Comparison of ENCODE assay signal across 3 fruit fly cellular contexts in genomic region chr2L:2872968-2873728, dm6.
TF ChIP-seq lines count a peak whose summit lies in the region.

No protein-coding gene starts in this region.

TF ChIP-seq in whole organism, embryonic, 481 proteins besides CTCF, POLR2A, EP300 and RAD21 (continued from another document and continues in another):
- peak; percentile 23 for TF ChIP-seq sd (tag; optimal IDR thresholded peaks at IDR 0.05; lab: Kevin White, UChicago)
- TF ChIP-seq Doc3 (GFP tag; IDR thresholded peaks at IDR 0.05; lab: Robert Waterston, UW; ENCODE audit: partially characterized antibody): no peak
- TF ChIP-seq PHDP (tag; optimal IDR thresholded peaks at IDR 0.05; lab: Kevin White, UChicago): no peak
- TF ChIP-seq CG6791 (GFP tag; IDR thresholded peaks at IDR 0.05; lab: Robert Waterston, UW; ENCODE audit: partially characterized antibody): no peak
- TF ChIP-seq dm (GFP tag; optimal IDR thresholded peaks at IDR 0.05; lab: Kevin White, UChicago): no peak
- TF ChIP-seq CG34224 (GFP tag; IDR thresholded peaks at IDR 0.05; lab: Robert Waterston, UW; ENCODE audit: partially characterized antibody): no peak
- no peak for TF ChIP-seq ab (GFP tag; optimal IDR thresholded peaks at IDR 0.05; lab: Kevin White, UChicago)
- no peak for TF ChIP-seq Atf-2 (GFP tag; optimal IDR thresholded peaks at IDR 0.05; lab: Kevin White, UChicago)
- TF ChIP-seq unpg (GFP tag; optimal IDR thresholded peaks at IDR 0.05; lab: Kevin White, UChicago): no peak
- TF ChIP-seq Max (GFP tag; optimal IDR thresholded peaks at IDR 0.05; lab: Kevin White, UChicago): no peak
- TF ChIP-seq CG8290 (GFP tag; optimal IDR thresholded peaks at IDR 0.05; lab: Kevin White, UChicago): no peak
- TF ChIP-seq CG8290 (tag; optimal IDR thresholded peaks at IDR 0.05; lab: Kevin White, UChicago): no peak
- TF ChIP-seq Atf3 (GFP tag; optimal IDR thresholded peaks at IDR 0.05; lab: Kevin White, UChicago): no peak
- no peak for TF ChIP-seq CG4617 (GFP tag; optimal IDR thresholded peaks at IDR 0.05; lab: Kevin White, UChicago; ENCODE audit: borderline replicate concordance)
- no peak for TF ChIP-seq pzg (GFP tag; optimal IDR thresholded peaks at IDR 0.05; lab: Kevin White, UChicago)
- no peak for TF ChIP-seq CG3726 (GFP tag; IDR thresholded peaks at IDR 0.05; lab: Robert Waterston, UW)
- TF ChIP-seq hkb (optimal IDR thresholded peaks at IDR 0.05; lab: Kevin White, UChicago): no peak
- peak; percentile 17; the same call in 1 of the 2 replicates for TF ChIP-seq hkb (GFP tag; IDR thresholded peaks at IDR 0.05; lab: Robert Waterston, UW)
- TF ChIP-seq chm (GFP tag; IDR thresholded peaks at IDR 0.05; lab: Robert Waterston, UW): 0 out of 2 replicates have a peak, but pooled peaks have one; percentile 29
- TF ChIP-seq CHES-1-like (GFP tag; optimal IDR thresholded peaks at IDR 0.05; lab: Kevin White, UChicago): peak; percentile 2
- TF ChIP-seq ems (GFP tag; optimal IDR thresholded peaks at IDR 0.05; lab: Kevin White, UChicago): no peak
- TF ChIP-seq eyg (GFP tag; optimal IDR thresholded peaks at IDR 0.05; lab: Kevin White, UChicago): no peak
- peak; percentile 41 for TF ChIP-seq CG15269 (tag; optimal IDR thresholded peaks at IDR 0.05; lab: Kevin White, UChicago)
- TF ChIP-seq abd-A (tag; optimal IDR thresholded peaks at IDR 0.05; lab: Kevin White, UChicago): no peak
- TF ChIP-seq da (GFP tag; optimal IDR thresholded peaks at IDR 0.05; lab: Kevin White, UChicago): no peak
- no peak for TF ChIP-seq hth (optimal IDR thresholded peaks at IDR 0.05; lab: Kevin White, UChicago)
- no peak for TF ChIP-seq pita (GFP tag; optimal IDR thresholded peaks at IDR 0.05; lab: Kevin White, UChicago)
- TF ChIP-seq CG10209 (GFP tag; optimal IDR thresholded peaks at IDR 0.05; lab: Kevin White, UChicago): no peak
- no peak for TF ChIP-seq CG15073 (GFP tag; optimal IDR thresholded peaks at IDR 0.05; lab: Kevin White, UChicago)
- TF ChIP-seq CG7963 (GFP tag; IDR thresholded peaks at IDR 0.05; lab: Robert Waterston, UW; ENCODE audit: partially characterized antibody): no peak
- no peak for TF ChIP-seq CG2129 (GFP tag; IDR thresholded peaks at IDR 0.05; lab: Robert Waterston, UW; ENCODE audit: partially characterized antibody)
- TF ChIP-seq YL-1 (GFP tag; optimal IDR thresholded peaks at IDR 0.05; lab: Kevin White, UChicago): no peak
- TF ChIP-seq ci (GFP tag; IDR thresholded peaks at IDR 0.05; lab: Robert Waterston, UW): peak; percentile 43; the same call in 2 of the 3 replicates
- no peak for TF ChIP-seq unc-4 (GFP tag; IDR thresholded peaks at IDR 0.05; lab: Robert Waterston, UW; ENCODE audit: partially characterized antibody)
- no peak for TF ChIP-seq bowl (GFP tag; IDR thresholded peaks at IDR 0.05; lab: Robert Waterston, UW)
- TF ChIP-seq usp (GFP tag; optimal IDR thresholded peaks at IDR 0.05; lab: Kevin White, UChicago): no peak
- TF ChIP-seq Oli (tag; optimal IDR thresholded peaks at IDR 0.05; lab: Kevin White, UChicago): peak; percentile 16
- no peak for TF ChIP-seq CG7745 (tag; optimal IDR thresholded peaks at IDR 0.05; lab: Kevin White, UChicago)
- no peak for TF ChIP-seq CG8388 (GFP tag; optimal IDR thresholded peaks at IDR 0.05; lab: Kevin White, UChicago)
- TF ChIP-seq sens (GFP tag; lab: Kevin White, UChicago): peak; percentile 85
- TF ChIP-seq CG31441 (GFP tag; IDR thresholded peaks at IDR 0.05; lab: Robert Waterston, UW): no peak
- TF ChIP-seq tgo (GFP tag; IDR thresholded peaks at IDR 0.05; lab: Robert Waterston, UW): no peak
- peak; percentile 46 for TF ChIP-seq lab (GFP tag; optimal IDR thresholded peaks at IDR 0.05; lab: Kevin White, UChicago)
- no peak for TF ChIP-seq Neu2 (GFP tag; optimal IDR thresholded peaks at IDR 0.05; lab: Kevin White, UChicago; ENCODE audit: borderline replicate concordance)

TF ChIP-seq in whole organism, prepupa, 60 proteins besides CTCF, POLR2A, EP300 and RAD21 (continued from another document):
- TF ChIP-seq Sox15 (GFP tag; optimal IDR thresholded peaks at IDR 0.05; lab: Kevin White, UChicago) (no peak), CG11294 (GFP tag; IDR thresholded peaks at IDR 0.05; lab: Robert Waterston, UW) (peak; percentile 47), salr (GFP tag; optimal IDR thresholded peaks at IDR 0.05; lab: Kevin White, UChicago) (peak in 1 of 2 experiments; percentile 31), ss (GFP tag; optimal IDR thresholded peaks at IDR 0.05; lab: Kevin White, UChicago) (peak in 1 of 2 experiments; percentile 34), CG8119 (GFP tag; IDR thresholded peaks at IDR 0.05; lab: Robert Waterston, UW) (peak; percentile 70; the same call in 2 of the 3 replicates), CG11762 (GFP tag; optimal IDR thresholded peaks at IDR 0.05; lab: Kevin White, UChicago; ENCODE audit: insufficient read depth) (peak; percentile 37), CG7368 (GFP tag; optimal IDR thresholded peaks at IDR 0.05; lab: Kevin White, UChicago) (peak; percentile 33), svp (GFP tag; lab: Kevin White, UChicago) (peak; percentile 84), vri (GFP tag; optimal IDR thresholded peaks at IDR 0.05; lab: Kevin White, UChicago) (peak; percentile 59), Met (GFP tag; optimal IDR thresholded peaks at IDR 0.05; lab: Kevin White, UChicago) (peak; percentile 53), cyc (GFP tag; optimal IDR thresholded peaks at IDR 0.05; lab: Kevin White, UChicago) (peak; percentile 8), CG15336 (GFP tag; IDR thresholded peaks at IDR 0.05; lab: Robert Waterston, UW) (peak; percentile 55), CG32006 (GFP tag; optimal IDR thresholded peaks at IDR 0.05; lab: Kevin White, UChicago) (peak; percentile 44), Sox14 (GFP tag; optimal IDR thresholded peaks at IDR 0.05; lab: Kevin White, UChicago) (peak; percentile 80), CG11902 (GFP tag; optimal IDR thresholded peaks at IDR 0.05; lab: Kevin White, UChicago) (no peak), fkh (GFP tag; optimal IDR thresholded peaks at IDR 0.05; lab: Kevin White, UChicago) (no peak), Eip78C (GFP tag; lab: Kevin White, UChicago) (peak; percentile 89), Ets96B (tag; optimal IDR thresholded peaks at IDR 0.05; lab: Kevin White, UChicago) (peak; percentile 16), dac (GFP tag; optimal IDR thresholded peaks at IDR 0.05; lab: Kevin White, UChicago) (peak; percentile 8), CG3032 (tag; optimal IDR thresholded peaks at IDR 0.05; lab: Kevin White, UChicago) (peak; percentile 28), CG10669 (GFP tag; optimal IDR thresholded peaks at IDR 0.05; lab: Kevin White, UChicago) (peak; percentile 38), CG6854 (GFP tag; optimal IDR thresholded peaks at IDR 0.05; lab: Kevin White, UChicago) (no peak), Ets21C (GFP tag; optimal IDR thresholded peaks at IDR 0.05; lab: Kevin White, UChicago) (peak; percentile 37), Lpt (GFP tag; optimal IDR thresholded peaks at IDR 0.05; lab: Kevin White, UChicago) (no peak), eg (GFP tag; IDR thresholded peaks at IDR 0.05; lab: Robert Waterston, UW) (peak; percentile 32; the same call in 1 of the 3 replicates), CG34406 (GFP tag; optimal IDR thresholded peaks at IDR 0.05; lab: Kevin White, UChicago) (peak; percentile 55), lz (GFP tag; optimal IDR thresholded peaks at IDR 0.05; lab: Kevin White, UChicago) (peak; percentile 61), net (GFP tag; optimal IDR thresholded peaks at IDR 0.05; lab: Kevin White, UChicago) (peak; percentile 58), fd59A (GFP tag; optimal IDR thresholded peaks at IDR 0.05; lab: Kevin White, UChicago) (peak; percentile 38), CG6808 (GFP tag; optimal IDR thresholded peaks at IDR 0.05; lab: Kevin White, UChicago) (peak; percentile 49), CG8319 (GFP tag; optimal IDR thresholded peaks at IDR 0.05; lab: Kevin White, UChicago) (no peak), Gug (GFP tag; IDR thresholded peaks at IDR 0.05; lab: Robert Waterston, UW) (0 out of 2 replicates have a peak, but pooled peaks have one; percentile 22), spab (GFP tag; optimal IDR thresholded peaks at IDR 0.05; lab: Kevin White, UChicago) (peak; percentile 37), Sox102F (GFP tag; optimal IDR thresholded peaks at IDR 0.05; lab: Kevin White, UChicago) (peak; percentile 39), CG3919 (GFP tag; optimal IDR thresholded peaks at IDR 0.05; lab: Kevin White, UChicago) (peak; percentile 50), Hr39 (GFP tag; optimal IDR thresholded peaks at IDR 0.05; lab: Kevin White, UChicago) (peak; percentile 50), CG4318 (GFP tag; optimal IDR thresholded peaks at IDR 0.05; lab: Kevin White, UChicago) (no peak), CG6163 (GFP tag; IDR thresholded peaks at IDR 0.05; lab: Robert Waterston, UW) (no peak; the same call in 2 of the 3 replicates)

TF ChIP-seq in whole organism, wandering third instar larva, 38 proteins besides CTCF, POLR2A, EP300 and RAD21 (continued from another document):
- no peak for TF ChIP-seq Rel (GFP tag; optimal IDR thresholded peaks at IDR 0.05; lab: Kevin White, UChicago)
- no peak for TF ChIP-seq Rel (tag; optimal IDR thresholded peaks at IDR 0.05; lab: Kevin White, UChicago)
- no peak for TF ChIP-seq woc (GFP tag; optimal IDR thresholded peaks at IDR 0.05; lab: Kevin White, UChicago)
- TF ChIP-seq pan (optimal IDR thresholded peaks at IDR 0.05; lab: Kevin White, UChicago): no peak
- TF ChIP-seq dsf (GFP tag; optimal IDR thresholded peaks at IDR 0.05; lab: Kevin White, UChicago; ENCODE audit: borderline replicate concordance): no peak
- peak; percentile 32 for TF ChIP-seq sv (GFP tag; optimal IDR thresholded peaks at IDR 0.05; lab: Kevin White, UChicago)
- peak; percentile 53 for TF ChIP-seq fru (GFP tag; optimal IDR thresholded peaks at IDR 0.05; lab: Kevin White, UChicago)
- TF ChIP-seq Sp1 (GFP tag; optimal IDR thresholded peaks at IDR 0.05; lab: Kevin White, UChicago): peak; percentile 45
- TF ChIP-seq CG9705 (GFP tag; optimal IDR thresholded peaks at IDR 0.05; lab: Kevin White, UChicago): no peak
- no peak for TF ChIP-seq tai (GFP tag; optimal IDR thresholded peaks at IDR 0.05; lab: Kevin White, UChicago)
- no peak for TF ChIP-seq CG32264 (GFP tag; optimal IDR thresholded peaks at IDR 0.05; lab: Kevin White, UChicago)
